Fruit fly (Drosophila melanogaster) whole organism, pupa: ENCODE measurements around the gene CG5157.
A peak's percentile ranks its signal among the peaks of the same experiment; 100 is the strongest.

Experiments used
- CG10348 ChIP-seq: fragments of 200-800 bp; sonication (Bioruptor generic); IDR thresholded peaks from 2 replicates; pipeline ENCODE4 v1.3.6; 2022; ENCODE audit warnings: missing biosample characterization, missing genetic modification characterization
- CG13204 ChIP-seq: fragments of 200-800 bp; sonication (Bioruptor generic); optimal IDR thresholded peaks from 2 replicates; lab custom pipeline; 2018; ENCODE audit warnings: missing biosample characterization, mild to moderate bottlenecking, missing genetic modification characterization, moderate library complexity
- CG17806 ChIP-seq: fragments of 200-800 bp; sonication (Bioruptor generic); optimal IDR thresholded peaks from 2 replicates; lab custom pipeline; 2018; ENCODE audit warnings: missing biosample characterization, mild to moderate bottlenecking, missing genetic modification characterization, moderate library complexity
- D1 ChIP-seq: fragments of 200-800 bp; sonication (Bioruptor generic); optimal IDR thresholded peaks from 2 replicates; lab custom pipeline; 2018; ENCODE audit warnings: missing biosample characterization, mild to moderate bottlenecking, missing genetic modification characterization, moderate library complexity
- gl ChIP-seq: fragments of 200-800 bp; sonication (Bioruptor generic); optimal IDR thresholded peaks from 2 replicates; lab custom pipeline; 2018; ENCODE audit warnings: missing biosample characterization, mild to moderate bottlenecking, missing genetic modification characterization

- peak; percentile 32 for TF ChIP-seq D1 (tag; lab: Kevin White, UChicago)
- TF ChIP-seq CG13204 (GFP tag; lab: Kevin White, UChicago): no peak
- no peak for TF ChIP-seq CG10348 (GFP tag; lab: Robert Waterston, UW)
- peak; percentile 50 for TF ChIP-seq CG17806 (tag; lab: Kevin White, UChicago)
- no peak for TF ChIP-seq gl (tag; lab: Kevin White, UChicago)
Measured at dm6 chr3L:16157251-16158190, 19.8 kb upstream of the CG5157 start.
